Worm (Caenorhabditis elegans): Measurements from ENCODE around the gene amt-2.

DNA sequence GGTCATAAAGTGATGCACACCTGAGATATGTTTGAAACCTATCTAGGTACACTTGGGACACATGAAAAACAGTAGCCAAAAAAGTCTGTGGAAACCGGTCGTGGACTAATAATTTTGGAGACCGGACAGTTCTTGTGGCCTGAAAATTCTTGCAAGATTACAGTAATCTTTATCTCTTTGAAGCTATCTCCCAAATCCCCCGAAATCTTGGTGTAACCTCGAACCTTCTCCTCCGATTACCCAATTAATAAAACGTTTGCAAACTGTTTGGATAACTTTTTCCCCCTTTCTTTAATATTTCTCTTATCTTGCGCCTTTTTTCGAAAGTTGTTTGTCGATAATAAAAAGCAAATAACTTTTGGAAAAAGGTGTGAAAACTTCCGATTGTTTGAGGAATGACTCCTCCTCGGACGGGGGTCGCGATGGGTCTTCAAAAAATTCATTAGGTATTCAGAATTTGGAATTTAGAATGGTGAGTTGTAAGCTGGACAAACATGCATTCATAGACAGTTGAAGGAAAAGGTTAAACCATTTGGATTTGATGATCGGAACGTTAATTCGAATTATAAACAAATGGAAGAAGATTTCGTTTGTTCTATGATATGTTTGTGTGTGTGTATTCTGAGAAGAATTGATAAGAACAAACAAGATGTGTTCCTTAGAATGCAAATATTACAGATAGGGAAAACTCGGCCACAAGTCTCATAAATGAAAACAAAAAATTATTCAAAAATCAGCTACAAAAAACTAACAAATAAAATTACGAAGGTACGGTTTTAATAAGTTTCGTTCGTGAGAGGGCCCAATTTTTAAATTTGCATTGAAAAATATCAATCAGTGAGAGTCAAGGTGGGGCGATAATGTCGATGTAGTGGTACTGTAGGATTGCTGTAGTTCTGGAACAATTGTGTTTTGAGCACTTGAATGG lies 40.9 kb downstream of the amt-2 start:
- TF ChIP-seq hlh-30 (tag; optimal IDR thresholded peaks at IDR 0.05; ENCODE audit: insufficient read depth), result no peak
- no peak for TF ChIP-seq elt-2 (tag; optimal IDR thresholded peaks at IDR 0.05)
- TF ChIP-seq K09A11.1 (tag; optimal IDR thresholded peaks at IDR 0.05; ENCODE audit: insufficient read depth), result no peak
- TF ChIP-seq nhr-11 (tag; optimal IDR thresholded peaks at IDR 0.05), result no peak
- no peak for TF ChIP-seq npax-4 (tag; optimal IDR thresholded peaks at IDR 0.05)
- TF ChIP-seq lin-11 (tag; optimal IDR thresholded peaks at IDR 0.05), result no peak
- TF ChIP-seq C38D4.7 (GFP tag; optimal IDR thresholded peaks at IDR 0.05), result no peak
- TF ChIP-seq madf-2 (tag; optimal IDR thresholded peaks at IDR 0.05), result no peak
- TF ChIP-seq ceh-31 (tag; optimal IDR thresholded peaks at IDR 0.05), result no peak
- TF ChIP-seq ttx-3 (tag; optimal IDR thresholded peaks at IDR 0.05), result no peak
- no peak for TF ChIP-seq ama-1 (optimal IDR thresholded peaks at IDR 0.05)
- no peak for TF ChIP-seq eyg-1 (tag; optimal IDR thresholded peaks at IDR 0.05)
- no peak for TF ChIP-seq pqm-1 (tag; optimal IDR thresholded peaks at IDR 0.05)
- TF ChIP-seq ceh-45 (GFP tag; IDR thresholded peaks at IDR 0.05), result no peak

Measured in whole organism, late embryonic.